Fruit fly (Drosophila melanogaster): ENCODE data around the gene Teh3.
A peak's percentile ranks its signal among the peaks of the same experiment; 100 is the strongest.

The Teh3 gene

DNA sequence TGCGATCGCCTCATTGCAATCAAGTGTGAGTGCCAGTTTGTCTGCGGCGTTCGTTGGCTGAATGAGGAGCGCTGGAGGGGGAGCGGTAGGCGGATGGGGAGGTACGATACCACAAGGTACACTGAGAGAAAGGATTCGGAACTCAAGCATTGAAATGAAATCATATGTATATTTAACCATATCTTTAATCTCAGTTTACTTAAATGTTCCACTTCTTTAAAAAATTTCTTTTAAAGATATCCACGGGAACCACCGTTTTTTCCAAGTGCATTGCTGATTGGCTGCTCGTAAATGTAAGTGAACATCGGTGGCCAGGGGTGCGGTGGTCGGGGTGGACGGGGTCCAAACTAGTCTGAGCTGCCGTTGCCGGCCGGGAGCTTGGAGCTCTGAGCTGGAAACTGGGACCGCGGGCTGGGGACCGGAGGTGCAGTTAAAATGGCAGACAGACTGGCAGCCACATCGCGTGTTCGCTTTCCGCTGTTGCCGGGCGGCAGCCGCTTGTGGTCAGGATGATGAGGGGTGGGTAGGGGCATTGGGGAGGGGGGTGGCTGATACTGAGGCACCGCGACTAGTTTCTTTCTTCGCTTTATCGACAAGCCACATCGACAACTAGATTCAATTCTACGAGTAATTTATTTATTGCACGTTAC, 43.8 kb upstream of the Teh3 start (continued):
- TF ChIP-seq crp (GFP tag; optimal IDR thresholded peaks at IDR 0.05) (peak in 1 of 2 experiments; percentile 68), CTCF (GFP tag; optimal IDR thresholded peaks at IDR 0.05) (peak; percentile 65), yki (optimal IDR thresholded peaks at IDR 0.05) (no peak), Doc3 (GFP tag; IDR thresholded peaks at IDR 0.05; ENCODE audit: partially characterized antibody) (no peak), wor (GFP tag; IDR thresholded peaks at IDR 0.05) (peak; percentile 95), crol (GFP tag; IDR thresholded peaks at IDR 0.05) (peak; percentile 97), CG11247 (GFP tag; IDR thresholded peaks at IDR 0.05) (peak; percentile 93), CG15601 (tag; optimal IDR thresholded peaks at IDR 0.05) (peak; percentile 97), tgo (GFP tag; IDR thresholded peaks at IDR 0.05) (peak; percentile 96), Sry-β (GFP tag; optimal IDR thresholded peaks at IDR 0.05) (peak; percentile 57), Stat92E (GFP tag; optimal IDR thresholded peaks at IDR 0.05) (peak in 1 of 3 experiments; percentile 93), Eip74EF (GFP tag; optimal IDR thresholded peaks at IDR 0.05) (peak in 1 of 2 experiments; percentile 91), ken (GFP tag; IDR thresholded peaks at IDR 0.05) (peak; percentile 98), Jarid2 (GFP tag; optimal IDR thresholded peaks at IDR 0.05) (peak; percentile 81), tx (GFP tag; optimal IDR thresholded peaks at IDR 0.05) (peak; percentile 94), CG9437 (GFP tag; optimal IDR thresholded peaks at IDR 0.05) (peak; percentile 88), fd3F (GFP tag; optimal IDR thresholded peaks at IDR 0.05) (peak; percentile 84), CG16815 (GFP tag; optimal IDR thresholded peaks at IDR 0.05) (peak; percentile 90), caup (GFP tag; optimal IDR thresholded peaks at IDR 0.05; ENCODE audit: severe bottlenecking) (peak; percentile 90), gt (GFP tag; IDR thresholded peaks at IDR 0.05) (peak; percentile 94), CkIIα-i1 (GFP tag; IDR thresholded peaks at IDR 0.05) (peak; percentile 80; the same call in 1 of the 2 replicates), Bdp1 (GFP tag; optimal IDR thresholded peaks at IDR 0.05) (peak; percentile 84), cad (GFP tag; optimal IDR thresholded peaks at IDR 0.05) (no peak), CG2116 (GFP tag; optimal IDR thresholded peaks at IDR 0.05) (peak; percentile 67), CG6813 (GFP tag; optimal IDR thresholded peaks at IDR 0.05) (peak; percentile 95), Hr3 (GFP tag; optimal IDR thresholded peaks at IDR 0.05) (peak; percentile 97), wdn (GFP tag; IDR thresholded peaks at IDR 0.05) (peak; percentile 65; the same call in 1 of the 2 replicates), CG16779 (GFP tag; IDR thresholded peaks at IDR 0.05) (peak; percentile 78; the same call in 1 of the 2 replicates), dati (GFP tag; IDR thresholded peaks at IDR 0.05) (peak; percentile 92), lola (GFP tag; optimal IDR thresholded peaks at IDR 0.05) (peak in 1 of 3 experiments; percentile 97), CG1024 (GFP tag; IDR thresholded peaks at IDR 0.05) (peak; percentile 95), Poxn (GFP tag; IDR thresholded peaks at IDR 0.05) (peak; percentile 41; the same call in 1 of the 2 replicates), CG1602 (GFP tag; optimal IDR thresholded peaks at IDR 0.05) (peak; percentile 94), Myb (GFP tag; optimal IDR thresholded peaks at IDR 0.05) (peak; percentile 80), CG12391 (tag; optimal IDR thresholded peaks at IDR 0.05) (peak; percentile 98), D (optimal IDR thresholded peaks at IDR 0.05) (no peak), D (GFP tag; optimal IDR thresholded peaks at IDR 0.05) (peak; percentile 97), CG10267 (tag; optimal IDR thresholded peaks at IDR 0.05) (peak; percentile 90), CG13775 (GFP tag; optimal IDR thresholded peaks at IDR 0.05) (peak; percentile 92), ash1 (GFP tag; optimal IDR thresholded peaks at IDR 0.05) (no peak), dm (GFP tag; optimal IDR thresholded peaks at IDR 0.05) (peak; percentile 90), sqz (GFP tag; optimal IDR thresholded peaks at IDR 0.05) (peak; percentile 92), Gug (GFP tag; IDR thresholded peaks at IDR 0.05) (peak; percentile 93), CG33557 (GFP tag; optimal IDR thresholded peaks at IDR 0.05) (peak; percentile 95), Max (GFP tag; optimal IDR thresholded peaks at IDR 0.05) (peak; percentile 87), kah (GFP tag; optimal IDR thresholded peaks at IDR 0.05) (peak; percentile 96), CG2678 (tag; optimal IDR thresholded peaks at IDR 0.05) (peak; percentile 97), tup (GFP tag; optimal IDR thresholded peaks at IDR 0.05) (peak; percentile 91), CG10979 (tag; optimal IDR thresholded peaks at IDR 0.05) (peak; percentile 98)

All from whole organism, embryonic.